Worm (Caenorhabditis elegans) whole organism, early embryonic: ENCODE data around the gene nspd-9.

Source experiments
- F13C5.2 ChIP-seq: sonication (generic microtip); optimal IDR thresholded peaks from 2 replicates; lab custom pipeline; 2017; ENCODE audit warnings: mild to moderate bottlenecking, missing genetic modification characterization, inconsistent platforms, missing compliant biosample characterization
- aly-1 ChIP-seq: sonication (generic microtip); optimal IDR thresholded peaks from 2 replicates; lab custom pipeline; 2016; ENCODE audit warnings: missing genetic modification characterization, missing compliant biosample characterization
- ceh-36 ChIP-seq: sonication (generic microtip); optimal IDR thresholded peaks from 2 replicates; lab custom pipeline; 2016; ENCODE audit warnings: missing genetic modification characterization, inconsistent platforms, missing compliant biosample characterization
- flt-1 ChIP-seq: fragments of 200-800 bp; sonication (Bioruptor generic); IDR thresholded peaks from 2 replicates; pipeline ENCODE4 v1.3.6; 2022; ENCODE audit warnings: missing genetic modification characterization, missing compliant biosample characterization
- pes-1 ChIP-seq: fragments of 200-800 bp; sonication (Bioruptor generic); IDR thresholded peaks from 2 replicates; pipeline ENCODE4 v1.3.6; 2022; ENCODE audit warnings: missing genetic modification reagents, missing genetic modification characterization, missing compliant biosample characterization
- scrt-1 ChIP-seq: fragments of 200-800 bp; sonication (Bioruptor generic); IDR thresholded peaks from 2 replicates; pipeline ENCODE4 v1.3.6; 2022; ENCODE audit warnings: missing genetic modification characterization, missing compliant biosample characterization
- sea-1 ChIP-seq: fragments of 200-800 bp; sonication (Bioruptor generic); conservative IDR thresholded peaks from 2 replicates; pipeline ENCODE4 v1.3.6; 2022; ENCODE audit warnings: missing genetic modification characterization, missing compliant biosample characterization
- tbx-11 ChIP-seq: fragments of 200-800 bp; sonication (Bioruptor generic); IDR thresholded peaks from 2 replicates; pipeline ENCODE4 v1.3.6; 2022; ENCODE audit warnings: missing genetic modification characterization, missing compliant biosample characterization
- tbx-37 ChIP-seq: fragments of 200-800 bp; sonication (Bioruptor generic); conservative IDR thresholded peaks from 2 replicates; pipeline ENCODE4 v1.3.6; 2022; ENCODE audit warnings: missing genetic modification reagents, missing genetic modification characterization, missing compliant biosample characterization

ce11 chrIII:4830207-4830606, at the start of gene nspd-9:
- TF ChIP-seq F13C5.2 (tag; lab: Kevin White, UChicago), result no peak
- TF ChIP-seq flt-1 (GFP tag; lab: Robert Waterston, UW), result no peak
- TF ChIP-seq tbx-37 (GFP tag; lab: Robert Waterston, UW), result no peak
- no peak for TF ChIP-seq ceh-36 (tag; lab: Kevin White, UChicago)
- no peak for TF ChIP-seq tbx-11 (GFP tag; lab: Robert Waterston, UW)
- no peak for TF ChIP-seq sea-1 (GFP tag; lab: Robert Waterston, UW)
- no peak for TF ChIP-seq aly-1 (tag; lab: Kevin White, UChicago)
- no peak for TF ChIP-seq scrt-1 (GFP tag; lab: Robert Waterston, UW)
- no peak for TF ChIP-seq pes-1 (GFP tag; lab: Robert Waterston, UW)
